Worm (Caenorhabditis elegans): ENCODE data around the gene F37C12.10.

Gene F37C12.10

ce11 chrIII:7162065-7162762 lies 26.0 kb downstream of the F37C12.10 start, which contains the start of the genes syf-2 and K04G7.1 (continued):
- peak; percentile 72 for TF ChIP-seq tbx-2 (tag; optimal IDR thresholded peaks at IDR 0.05)
- TF ChIP-seq sdc-2 (tag; optimal IDR thresholded peaks at IDR 0.05), result no peak
- no peak for TF ChIP-seq dmd-4 (tag; optimal IDR thresholded peaks at IDR 0.05; ENCODE audit: borderline replicate concordance)
- TF ChIP-seq ceh-31 (tag; optimal IDR thresholded peaks at IDR 0.05), result peak; percentile 71
- TF ChIP-seq ttx-3 (tag; optimal IDR thresholded peaks at IDR 0.05), result no peak
- no peak for TF ChIP-seq sox-4 (tag; optimal IDR thresholded peaks at IDR 0.05)
- TF ChIP-seq fkh-10 (GFP tag; optimal IDR thresholded peaks at IDR 0.05), result no peak
- TF ChIP-seq unc-3 (GFP tag; conservative IDR thresholded peaks at IDR 0.05), result no peak
- TF ChIP-seq unc-3 (tag; optimal IDR thresholded peaks at IDR 0.05), result no peak
- TF ChIP-seq ceh-45 (GFP tag; IDR thresholded peaks at IDR 0.05), result no peak
- no peak for TF ChIP-seq pat-9 (tag; optimal IDR thresholded peaks at IDR 0.05)
- TF ChIP-seq hlh-30 (tag; optimal IDR thresholded peaks at IDR 0.05; ENCODE audit: insufficient read depth), result peak; percentile 70
- TF ChIP-seq ceh-24 (tag; optimal IDR thresholded peaks at IDR 0.05), result no peak
- TF ChIP-seq C08G9.2 (tag; optimal IDR thresholded peaks at IDR 0.05), result no peak
- no peak for TF ChIP-seq ceh-9 (tag; optimal IDR thresholded peaks at IDR 0.05)
- no peak for TF ChIP-seq gmeb-2 (tag; optimal IDR thresholded peaks at IDR 0.05)
- TF ChIP-seq C38D4.7 (GFP tag; optimal IDR thresholded peaks at IDR 0.05), result no peak
- TF ChIP-seq eyg-1 (tag; optimal IDR thresholded peaks at IDR 0.05), result no peak
- no peak for TF ChIP-seq ceh-19 (GFP tag; optimal IDR thresholded peaks at IDR 0.05)
- peak; percentile 5 for TF ChIP-seq pros-1 (tag; optimal IDR thresholded peaks at IDR 0.05)
- TF ChIP-seq ets-4 (tag; optimal IDR thresholded peaks at IDR 0.05), result no peak
- TF ChIP-seq syd-9 (tag; optimal IDR thresholded peaks at IDR 0.05), result no peak
- no peak for TF ChIP-seq F13H6.1 (tag; optimal IDR thresholded peaks at IDR 0.05)
- no peak for TF ChIP-seq ceh-22 (tag; optimal IDR thresholded peaks at IDR 0.05)
- peak; percentile 57 for TF ChIP-seq ceh-34 (tag; optimal IDR thresholded peaks at IDR 0.05)
- no peak for TF ChIP-seq zip-5 (tag; optimal IDR thresholded peaks at IDR 0.05)
- TF ChIP-seq ceh-14 (tag; optimal IDR thresholded peaks at IDR 0.05), result peak; percentile 68
- TF ChIP-seq K02D7.2 (tag; optimal IDR thresholded peaks at IDR 0.05), result no peak
- TF ChIP-seq hlh-6 (tag; optimal IDR thresholded peaks at IDR 0.05), result no peak
- TF ChIP-seq hlh-8 (tag; optimal IDR thresholded peaks at IDR 0.05), result no peak
- peak; percentile 42 for TF ChIP-seq K09A11.1 (tag; optimal IDR thresholded peaks at IDR 0.05; ENCODE audit: insufficient read depth)
- TF ChIP-seq sox-2 (GFP tag; IDR thresholded peaks at IDR 0.05), result no peak
- TF ChIP-seq mec-3 (tag; optimal IDR thresholded peaks at IDR 0.05; ENCODE audit: borderline replicate concordance), result no peak
- peak; percentile 70 for TF ChIP-seq elt-2 (tag; optimal IDR thresholded peaks at IDR 0.05)
- no peak for TF ChIP-seq ceh-6 (GFP tag; optimal IDR thresholded peaks at IDR 0.05)
- peak; percentile 28 for TF ChIP-seq ref-2 (tag; optimal IDR thresholded peaks at IDR 0.05)
- TF ChIP-seq elt-4 (tag; optimal IDR thresholded peaks at IDR 0.05), result no peak

DNA sequence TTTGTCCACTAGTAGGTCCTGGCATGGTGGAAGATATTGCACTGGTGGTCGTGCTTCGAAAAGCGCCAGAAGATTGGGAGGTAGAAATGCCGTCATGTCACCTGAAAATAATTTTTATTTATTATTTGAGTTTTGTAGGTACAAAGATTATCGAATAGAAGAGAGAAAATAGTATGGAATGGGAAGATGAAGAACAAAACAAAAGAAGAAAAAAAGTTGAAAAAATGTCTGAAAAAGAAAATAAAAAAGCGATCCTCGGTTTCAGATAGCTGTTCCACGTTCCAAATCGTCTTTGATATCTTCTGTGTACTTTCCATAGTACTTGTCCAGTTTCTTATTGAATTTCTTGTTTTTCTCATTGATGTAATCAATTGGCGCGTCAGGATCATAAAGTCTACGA lies 27.1 kb downstream of the F37C12.10 start, which contains the start of gene rnp-7:
Gene rnp-7, minus strand, starts transcription at position 101 of the 400 bp plus-strand sequence.
- TF ChIP-seq dve-1 (tag; optimal IDR thresholded peaks at IDR 0.05) (no peak), gmeb-2 (tag; optimal IDR thresholded peaks at IDR 0.05) (no peak), ztf-16 (tag; optimal IDR thresholded peaks at IDR 0.05) (no peak), Y22D7AL.16 (tag; optimal IDR thresholded peaks at IDR 0.05) (no peak)

- TF ChIP-seq rnt-1 (tag; optimal IDR thresholded peaks at IDR 0.05), result no peak
- no peak for TF ChIP-seq ceh-18 (tag; optimal IDR thresholded peaks at IDR 0.05)
- TF ChIP-seq elt-4 (tag; optimal IDR thresholded peaks at IDR 0.05), result no peak
- TF ChIP-seq hlh-30 (tag; optimal IDR thresholded peaks at IDR 0.05; ENCODE audit: insufficient read depth), result no peak
Observed at ce11 chrIII:7159246-7159645, 28.9 kb downstream of the F37C12.10 start.

Data from whole organism, late embryonic.